Fruit fly (Drosophila melanogaster): ENCODE results near the gene Alp11.
A peak's percentile ranks its signal among the peaks of the same experiment; 100 is the strongest.

DNA sequence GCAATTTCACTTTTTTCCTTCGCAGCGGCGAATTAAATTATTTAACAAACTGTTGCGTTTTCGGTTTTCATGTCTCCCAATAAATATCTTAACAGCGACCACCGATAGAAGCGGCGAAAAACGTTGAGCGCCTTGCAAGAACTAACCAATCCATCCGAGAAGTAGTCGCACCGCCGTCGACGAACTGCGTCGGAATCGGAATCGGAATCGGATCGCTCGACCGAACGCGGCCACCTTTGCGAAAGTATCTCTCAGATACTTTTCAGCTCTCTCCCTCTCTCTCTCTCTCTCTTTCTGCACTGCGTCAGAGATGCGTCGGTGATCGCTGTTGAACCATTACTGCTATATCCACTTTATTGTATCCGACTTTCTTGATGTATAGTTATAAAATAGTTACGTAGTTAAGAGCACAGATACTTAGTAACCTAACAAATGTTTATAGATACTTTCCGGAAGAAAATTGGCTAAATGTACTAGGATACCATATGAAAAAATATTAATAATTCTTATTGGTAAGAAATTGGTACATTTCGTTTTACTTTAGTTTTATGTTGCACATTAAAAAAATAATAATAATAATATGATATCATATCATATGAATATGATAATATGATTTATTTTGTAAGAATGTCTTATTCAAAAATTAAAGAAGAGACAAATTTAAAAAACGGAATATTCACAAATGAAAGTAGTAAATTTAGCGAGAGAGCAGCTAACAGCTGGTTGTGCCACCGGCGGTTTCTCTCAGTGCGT lies 6.1 kb downstream of the Alp11 start, which contains the start of gene Chsy:
- no peak for TF ChIP-seq eyg (GFP tag; optimal IDR thresholded peaks at IDR 0.05)
- TF ChIP-seq psq (GFP tag; optimal IDR thresholded peaks at IDR 0.05) = no peak
- peak; percentile 56 for TF ChIP-seq sens (GFP tag)
- no peak for TF ChIP-seq CG2202 (tag; optimal IDR thresholded peaks at IDR 0.05)
- TF ChIP-seq sima (GFP tag; optimal IDR thresholded peaks at IDR 0.05) = no peak
- no peak for TF ChIP-seq usp (GFP tag; optimal IDR thresholded peaks at IDR 0.05)
- TF ChIP-seq E2f2 (GFP tag; IDR thresholded peaks at IDR 0.05) = peak; percentile 16; the same call in 1 of the 2 replicates
- TF ChIP-seq CG10565 (GFP tag; optimal IDR thresholded peaks at IDR 0.05) = no peak

All from whole organism, embryonic.